Worm (Caenorhabditis elegans) whole organism, L2 larva: ENCODE data around the gene Y41D4B.14.

Experiments used
- ZK546.5 ChIP-seq: sonication (generic microtip); optimal IDR thresholded peaks from 2 replicates; lab custom pipeline; 2017; ENCODE audit warnings: missing biosample characterization, missing genetic modification characterization
- ceh-16 ChIP-seq: fragments of 150-350 bp; optimal IDR thresholded peaks from 2 replicates; lab custom pipeline; 2014; ENCODE audit warnings: missing biosample characterization, missing genetic modification characterization
- egl-27 ChIP-seq: sonication (generic microtip); optimal IDR thresholded peaks from 3 replicates; lab custom pipeline; 2017; ENCODE audit warnings: missing biosample characterization, missing genetic modification reagents, missing genetic modification characterization
- gmeb-1 ChIP-seq: fragments of 150-350 bp; optimal IDR thresholded peaks from 2 replicates; lab custom pipeline; 2014; ENCODE audit warnings: missing biosample characterization, missing genetic modification characterization
- nhr-11 ChIP-seq: fragments of 150-350 bp; optimal IDR thresholded peaks from 2 replicates; lab custom pipeline; 2014; ENCODE audit warnings: missing biosample characterization, missing genetic modification characterization
- peb-1 ChIP-seq: fragments of 150-350 bp; optimal IDR thresholded peaks from 2 replicates; lab custom pipeline; 2014; ENCODE audit warnings: missing biosample characterization, missing genetic modification characterization
- unc-39 ChIP-seq: fragments of 150-350 bp; optimal IDR thresholded peaks from 2 replicates; lab custom pipeline; 2014; ENCODE audit warnings: missing biosample characterization, missing genetic modification characterization
- unc-62 ChIP-seq: fragments of 150-350 bp; optimal IDR thresholded peaks from 2 replicates; lab custom pipeline; 2014; ENCODE audit warnings: missing biosample characterization, missing genetic modification reagents, missing genetic modification characterization

- TF ChIP-seq peb-1 (tag; lab: Kevin White, UChicago) (no peak), ceh-16 (tag; lab: Kevin White, UChicago) (no peak), unc-62 (GFP tag; lab: Kevin White, UChicago) (no peak), unc-39 (tag; lab: Kevin White, UChicago) (no peak), ZK546.5 (no peak), egl-27 (tag; lab: Kevin White, UChicago) (no peak), gmeb-1 (tag; lab: Kevin White, UChicago) (no peak), nhr-11 (tag; lab: Kevin White, UChicago) (no peak)
Measured at ce11 chrIV:1559931-1560330, 16.9 kb upstream of the Y41D4B.14 start, which contains the start of gene Y41D4B.17.
